ENCODE assay signal across 2 fruit fly cellular contexts in genomic region chr3L:7510414-7511384, dm6.
TF ChIP-seq lines count a peak whose summit lies in the region.

Gene CG7546 (plus strand): TSS chr3L:7510986.

TF ChIP-seq in whole organism, embryonic, 481 proteins besides CTCF, POLR2A, EP300 and RAD21 (continued from another document and continues in another):
- peak; percentile 56 for TF ChIP-seq nmo (GFP tag; optimal IDR thresholded peaks at IDR 0.05; lab: Kevin White, UChicago)
- no peak for TF ChIP-seq CG7357 (GFP tag; IDR thresholded peaks at IDR 0.05; lab: Robert Waterston, UW)
- TF ChIP-seq NC2β (GFP tag; optimal IDR thresholded peaks at IDR 0.05; lab: Kevin White, UChicago) = peak; percentile 16
- no peak for TF ChIP-seq shn (GFP tag; optimal IDR thresholded peaks at IDR 0.05; lab: Kevin White, UChicago)
- TF ChIP-seq gce (GFP tag; IDR thresholded peaks at IDR 0.05; lab: Robert Waterston, UW) = no peak
- 0 out of 2 replicates have a peak, but pooled peaks have one; percentile 15 for TF ChIP-seq H2.0 (GFP tag; IDR thresholded peaks at IDR 0.05; lab: Robert Waterston, UW)
- TF ChIP-seq ems (GFP tag; optimal IDR thresholded peaks at IDR 0.05; lab: Kevin White, UChicago) = no peak
- TF ChIP-seq C15 (GFP tag; IDR thresholded peaks at IDR 0.05; lab: Robert Waterston, UW) = no peak
- TF ChIP-seq CG13123 (GFP tag; optimal IDR thresholded peaks at IDR 0.05; lab: Kevin White, UChicago) = no peak
- TF ChIP-seq corto (GFP tag; optimal IDR thresholded peaks at IDR 0.05; lab: Kevin White, UChicago) = no peak
- TF ChIP-seq CG17568 (GFP tag; optimal IDR thresholded peaks at IDR 0.05; lab: Kevin White, UChicago) = no peak
- no peak for TF ChIP-seq CG6254 (GFP tag; optimal IDR thresholded peaks at IDR 0.05; lab: Kevin White, UChicago)
- no peak for TF ChIP-seq Gsc (GFP tag; IDR thresholded peaks at IDR 0.05; lab: Robert Waterston, UW)
- no peak for TF ChIP-seq luna (GFP tag; optimal IDR thresholded peaks at IDR 0.05; lab: Kevin White, UChicago)
- peak in 1 of 2 experiments; percentile 21 for TF ChIP-seq Pdp1 (GFP tag; optimal IDR thresholded peaks at IDR 0.05; lab: Kevin White, UChicago)
- TF ChIP-seq Nf-YA (GFP tag; IDR thresholded peaks at IDR 0.05; lab: Robert Waterston, UW) = no peak
- no peak for TF ChIP-seq CG11696 (GFP tag; IDR thresholded peaks at IDR 0.05; lab: Robert Waterston, UW)
- no peak for TF ChIP-seq CG30431 (GFP tag; optimal IDR thresholded peaks at IDR 0.05; lab: Kevin White, UChicago)
- TF ChIP-seq CG10321 (GFP tag; IDR thresholded peaks at IDR 0.05; lab: Robert Waterston, UW) = peak; percentile 50; the same call in 1 of the 2 replicates
- TF ChIP-seq vfl (GFP tag; optimal IDR thresholded peaks at IDR 0.05; lab: Kevin White, UChicago) = no peak
- TF ChIP-seq hbn (GFP tag; IDR thresholded peaks at IDR 0.05; lab: Robert Waterston, UW; ENCODE audit: partially characterized antibody) = no peak
- no peak for TF ChIP-seq salm (tag; optimal IDR thresholded peaks at IDR 0.05; lab: Kevin White, UChicago)
- TF ChIP-seq CG4328 (GFP tag; optimal IDR thresholded peaks at IDR 0.05; lab: Kevin White, UChicago) = no peak
- no peak for TF ChIP-seq Optix (GFP tag; IDR thresholded peaks at IDR 0.05; lab: Robert Waterston, UW)
- no peak for TF ChIP-seq pho (GFP tag; optimal IDR thresholded peaks at IDR 0.05; lab: Kevin White, UChicago)
- TF ChIP-seq CG3163 (GFP tag; optimal IDR thresholded peaks at IDR 0.05; lab: Kevin White, UChicago) = no peak
- peak; percentile 72 for TF ChIP-seq CG14710 (tag; optimal IDR thresholded peaks at IDR 0.05; lab: Kevin White, UChicago)
- TF ChIP-seq ssp (GFP tag; IDR thresholded peaks at IDR 0.05; lab: Robert Waterston, UW) = no peak
- 0 out of 2 replicates have a peak, but pooled peaks have one; percentile 11 for TF ChIP-seq sob (GFP tag; IDR thresholded peaks at IDR 0.05; lab: Robert Waterston, UW)
- peak; percentile 68 for TF ChIP-seq pita (GFP tag; optimal IDR thresholded peaks at IDR 0.05; lab: Kevin White, UChicago)
- no peak for TF ChIP-seq tup (GFP tag; optimal IDR thresholded peaks at IDR 0.05; lab: Kevin White, UChicago)
- no peak; the same call in 1 of the 2 replicates for TF ChIP-seq vvl (GFP tag; IDR thresholded peaks at IDR 0.05; lab: Robert Waterston, UW)
- peak; percentile 40 for TF ChIP-seq CG9797 (GFP tag; optimal IDR thresholded peaks at IDR 0.05; lab: Kevin White, UChicago)
- no peak for TF ChIP-seq ro (GFP tag; IDR thresholded peaks at IDR 0.05; lab: Robert Waterston, UW)
- no peak for TF ChIP-seq abd-A (tag; optimal IDR thresholded peaks at IDR 0.05; lab: Kevin White, UChicago)
- peak; percentile 52; the same call in 1 of the 4 replicates for TF ChIP-seq Gug (GFP tag; IDR thresholded peaks at IDR 0.05; lab: Robert Waterston, UW)
- no peak for TF ChIP-seq CG11723 (GFP tag; optimal IDR thresholded peaks at IDR 0.05; lab: Kevin White, UChicago)
- no peak for TF ChIP-seq chn (GFP tag; optimal IDR thresholded peaks at IDR 0.05; lab: Kevin White, UChicago)
- no peak for TF ChIP-seq ara (GFP tag; IDR thresholded peaks at IDR 0.05; lab: Robert Waterston, UW)
- TF ChIP-seq CG4360 (GFP tag; IDR thresholded peaks at IDR 0.05; lab: Robert Waterston, UW) = no peak
- TF ChIP-seq PHDP (tag; optimal IDR thresholded peaks at IDR 0.05; lab: Kevin White, UChicago) = no peak
- TF ChIP-seq zfh2 (GFP tag; optimal IDR thresholded peaks at IDR 0.05; lab: Kevin White, UChicago) = peak; percentile 40
- TF ChIP-seq CG3726 (GFP tag; IDR thresholded peaks at IDR 0.05; lab: Robert Waterston, UW) = no peak
- no peak for TF ChIP-seq pum (GFP tag; optimal IDR thresholded peaks at IDR 0.05; lab: Kevin White, UChicago)
- no peak for TF ChIP-seq CG10654 (GFP tag; optimal IDR thresholded peaks at IDR 0.05; lab: Kevin White, UChicago)
- TF ChIP-seq nau (GFP tag; optimal IDR thresholded peaks at IDR 0.05; lab: Kevin White, UChicago) = no peak
- TF ChIP-seq dimm (GFP tag; IDR thresholded peaks at IDR 0.05; lab: Robert Waterston, UW) = no peak
- TF ChIP-seq oc (tag; optimal IDR thresholded peaks at IDR 0.05; lab: Kevin White, UChicago) = no peak
- TF ChIP-seq Sry-β (GFP tag; optimal IDR thresholded peaks at IDR 0.05; lab: Kevin White, UChicago) = peak; percentile 95
- TF ChIP-seq CG7928 (GFP tag; optimal IDR thresholded peaks at IDR 0.05; lab: Kevin White, UChicago) = no peak
- TF ChIP-seq pzg (GFP tag; optimal IDR thresholded peaks at IDR 0.05; lab: Kevin White, UChicago) = peak; percentile 68
- TF ChIP-seq CG4282 (GFP tag; optimal IDR thresholded peaks at IDR 0.05; lab: Kevin White, UChicago) = no peak
- TF ChIP-seq tll (GFP tag; optimal IDR thresholded peaks at IDR 0.05; lab: Kevin White, UChicago) = no peak
- TF ChIP-seq Dip3 (GFP tag; optimal IDR thresholded peaks at IDR 0.05; lab: Kevin White, UChicago) = no peak
- TF ChIP-seq CG7963 (GFP tag; IDR thresholded peaks at IDR 0.05; lab: Robert Waterston, UW; ENCODE audit: partially characterized antibody) = no peak
- TF ChIP-seq CG8089 (GFP tag; optimal IDR thresholded peaks at IDR 0.05; lab: Kevin White, UChicago) = no peak
- TF ChIP-seq mld (GFP tag; IDR thresholded peaks at IDR 0.05; lab: Robert Waterston, UW; ENCODE audit: partially characterized antibody) = no peak
- peak; percentile 27 for TF ChIP-seq nerfin-1 (tag; optimal IDR thresholded peaks at IDR 0.05; lab: Kevin White, UChicago)
- TF ChIP-seq dan (GFP tag; IDR thresholded peaks at IDR 0.05; lab: Robert Waterston, UW) = no peak
- TF ChIP-seq CG12104 (GFP tag; optimal IDR thresholded peaks at IDR 0.05; lab: Kevin White, UChicago) = peak; percentile 50
- no peak for TF ChIP-seq pan (optimal IDR thresholded peaks at IDR 0.05; lab: Kevin White, UChicago)
- TF ChIP-seq pan (GFP tag; optimal IDR thresholded peaks at IDR 0.05 in 1 of 2, IDR thresholded peaks at IDR 0.05 in 1 of 2) = no peak
- no peak for TF ChIP-seq disco-r (GFP tag; optimal IDR thresholded peaks at IDR 0.05; lab: Kevin White, UChicago)
- peak; percentile 22 for TF ChIP-seq Nf-YC (tag; optimal IDR thresholded peaks at IDR 0.05; lab: Kevin White, UChicago)
- TF ChIP-seq CG7372 (GFP tag; IDR thresholded peaks at IDR 0.05; lab: Robert Waterston, UW) = 0 out of 2 replicates have a peak, but pooled peaks have one; percentile 9
- TF ChIP-seq CG16813 (GFP tag; IDR thresholded peaks at IDR 0.05; lab: Robert Waterston, UW; ENCODE audit: partially characterized antibody) = no peak
- peak; percentile 9 for TF ChIP-seq Sin3A (optimal IDR thresholded peaks at IDR 0.05; lab: Kevin White, UChicago)

TF ChIP-seq in whole organism, prepupa, 60 proteins besides CTCF, POLR2A, EP300 and RAD21 (continued from another document):
- TF ChIP-seq Hr39 (GFP tag; optimal IDR thresholded peaks at IDR 0.05; lab: Kevin White, UChicago) = no peak
- TF ChIP-seq Sox14 (GFP tag; optimal IDR thresholded peaks at IDR 0.05; lab: Kevin White, UChicago) = peak; percentile 51
- TF ChIP-seq dsx (GFP tag; optimal IDR thresholded peaks at IDR 0.05; lab: Kevin White, UChicago; ENCODE audit: poor library complexity, severe bottlenecking) = no peak
- peak; percentile 18 for TF ChIP-seq cyc (GFP tag; optimal IDR thresholded peaks at IDR 0.05; lab: Kevin White, UChicago)
- peak; percentile 26 for TF ChIP-seq Hr4 (GFP tag; optimal IDR thresholded peaks at IDR 0.05; lab: Kevin White, UChicago)
- TF ChIP-seq CG8632 (GFP tag; optimal IDR thresholded peaks at IDR 0.05; lab: Kevin White, UChicago) = peak; percentile 15
- TF ChIP-seq Met (GFP tag; optimal IDR thresholded peaks at IDR 0.05; lab: Kevin White, UChicago) = no peak
- no peak for TF ChIP-seq Smox (GFP tag; optimal IDR thresholded peaks at IDR 0.05; lab: Kevin White, UChicago)
- peak; percentile 3 for TF ChIP-seq CG7368 (GFP tag; optimal IDR thresholded peaks at IDR 0.05; lab: Kevin White, UChicago)
- no peak for TF ChIP-seq vri (GFP tag; optimal IDR thresholded peaks at IDR 0.05; lab: Kevin White, UChicago)
- TF ChIP-seq CG10631 (GFP tag; optimal IDR thresholded peaks at IDR 0.05; lab: Kevin White, UChicago) = peak; percentile 44
- TF ChIP-seq CG10669 (GFP tag; optimal IDR thresholded peaks at IDR 0.05; lab: Kevin White, UChicago) = no peak
- peak; percentile 32 for TF ChIP-seq Sox15 (GFP tag; optimal IDR thresholded peaks at IDR 0.05; lab: Kevin White, UChicago)
- TF ChIP-seq CG34406 (GFP tag; optimal IDR thresholded peaks at IDR 0.05; lab: Kevin White, UChicago) = peak; percentile 24
- no peak for TF ChIP-seq fkh (GFP tag; optimal IDR thresholded peaks at IDR 0.05; lab: Kevin White, UChicago)
- 0 out of 3 replicates have a peak, but pooled peaks have one; percentile 22 for TF ChIP-seq CG6163 (GFP tag; IDR thresholded peaks at IDR 0.05; lab: Robert Waterston, UW)
- TF ChIP-seq fd85E (GFP tag; optimal IDR thresholded peaks at IDR 0.05; lab: Kevin White, UChicago) = no peak
- peak; percentile 41 for TF ChIP-seq esn (GFP tag; optimal IDR thresholded peaks at IDR 0.05; lab: Kevin White, UChicago)
